Fruit fly (Drosophila melanogaster) whole organism, adult: ENCODE results near the gene meng.

ENCODE experiments used
- CG11617 ChIP-seq: fragments of 200-800 bp; sonication (Bioruptor generic); optimal IDR thresholded peaks from 2 replicates; lab custom pipeline; 2017; ENCODE audit warnings: mild to moderate bottlenecking, missing biosample characterization, missing genetic modification reagents, missing genetic modification characterization
- CG12768 ChIP-seq: fragments of 200-800 bp; sonication (Bioruptor generic); optimal IDR thresholded peaks from 2 replicates; lab custom pipeline; 2017; ENCODE audit warnings: missing biosample characterization, missing genetic modification characterization, mild to moderate bottlenecking, moderate library complexity, missing genetic modification reagents
- CG14711 ChIP-seq: fragments of 200-800 bp; sonication (Bioruptor generic); optimal IDR thresholded peaks from 2 replicates; lab custom pipeline; 2018; ENCODE audit warnings: missing biosample characterization, mild to moderate bottlenecking, missing genetic modification characterization, moderate library complexity
- CG1620 ChIP-seq: fragments of 200-800 bp; sonication (Bioruptor generic); optimal IDR thresholded peaks from 2 replicates; lab custom pipeline; 2016; ENCODE audit warnings: missing biosample characterization, missing genetic modification characterization
- CG33017 ChIP-seq: fragments of 200-800 bp; sonication (Bioruptor generic); optimal IDR thresholded peaks from 2 replicates; lab custom pipeline; 2018; ENCODE audit warnings: missing biosample characterization, mild to moderate bottlenecking, missing genetic modification characterization, moderate library complexity
- CG5204 ChIP-seq: fragments of 200-800 bp; sonication (Bioruptor generic); optimal IDR thresholded peaks from 2 replicates; lab custom pipeline; 2016; ENCODE audit warnings: missing biosample characterization, missing genetic modification characterization
- CG7045 ChIP-seq: fragments of 200-800 bp; sonication (Bioruptor generic); optimal IDR thresholded peaks from 2 replicates; lab custom pipeline; 2017; ENCODE audit warnings: missing biosample characterization, mild to moderate bottlenecking, missing genetic modification characterization
- CG7101 ChIP-seq: fragments of 200-800 bp; sonication (Bioruptor generic); optimal IDR thresholded peaks from 2 replicates; lab custom pipeline; 2018; ENCODE audit warnings: missing biosample characterization, mild to moderate bottlenecking, missing genetic modification characterization, moderate library complexity
- Clk ChIP-seq: fragments of 200-800 bp; sonication (Bioruptor generic); optimal IDR thresholded peaks from 2 replicates; lab custom pipeline; 2017; ENCODE audit warnings: missing biosample characterization, missing genetic modification characterization
- Crg-1 ChIP-seq: fragments of 200-800 bp; sonication (Bioruptor generic); optimal IDR thresholded peaks from 2 replicates; lab custom pipeline; 2016; ENCODE audit warnings: missing biosample characterization, missing genetic modification characterization
- Hr96 ChIP-seq: fragments of 200-800 bp; sonication (Bioruptor generic); optimal IDR thresholded peaks from 2 replicates; lab custom pipeline; 2016; ENCODE audit warnings: missing biosample characterization, missing genetic modification characterization
- Mnt ChIP-seq: fragments of 200-800 bp; sonication (Bioruptor generic); optimal IDR thresholded peaks from 2 replicates; lab custom pipeline; 2016; ENCODE audit warnings: missing biosample characterization, mild to moderate bottlenecking, missing genetic modification characterization
- bab1 ChIP-seq: fragments of 200-800 bp; sonication (Bioruptor generic); optimal IDR thresholded peaks from 3 replicates; lab custom pipeline; 2019; ENCODE audit warnings: missing biosample characterization, mild to moderate bottlenecking, missing genetic modification characterization, moderate library complexity
- cic ChIP-seq: fragments of 200-800 bp; sonication (Bioruptor generic); optimal IDR thresholded peaks from 2 replicates; lab custom pipeline; 2017; ENCODE audit warnings: missing biosample characterization, mild to moderate bottlenecking, missing genetic modification characterization, moderate library complexity
- cnc ChIP-seq, 2 experiments: fragments of >200 bp; optimal IDR thresholded peaks; 2 replicates each; lab custom pipeline; 2017
- kay ChIP-seq: fragments of 200-800 bp; sonication (Bioruptor generic); peaks from one replicate; lab custom pipeline; 2016; ENCODE audit warnings: missing biosample characterization, missing genetic modification characterization, borderline replicate concordance
- ovo ChIP-seq: fragments of 200-800 bp; sonication (Bioruptor generic); optimal IDR thresholded peaks from 2 replicates; lab custom pipeline; 2016; ENCODE audit warnings: missing biosample characterization, missing genetic modification characterization
- pad ChIP-seq: fragments of 200-800 bp; sonication (Bioruptor generic); optimal IDR thresholded peaks from 3 replicates; lab custom pipeline; 2017; ENCODE audit warnings: missing biosample characterization, missing genetic modification characterization, mild to moderate bottlenecking, moderate library complexity, missing genetic modification reagents
- tj ChIP-seq: fragments of 200-800 bp; sonication (Bioruptor generic); optimal IDR thresholded peaks from 3 replicates; lab custom pipeline; 2017; ENCODE audit warnings: missing biosample characterization, mild to moderate bottlenecking, missing genetic modification characterization, moderate library complexity
- toe ChIP-seq: fragments of 200-800 bp; sonication (Bioruptor generic); optimal IDR thresholded peaks from 2 replicates; lab custom pipeline; 2016; ENCODE audit warnings: missing biosample characterization, missing genetic modification characterization

The meng gene

DNA sequence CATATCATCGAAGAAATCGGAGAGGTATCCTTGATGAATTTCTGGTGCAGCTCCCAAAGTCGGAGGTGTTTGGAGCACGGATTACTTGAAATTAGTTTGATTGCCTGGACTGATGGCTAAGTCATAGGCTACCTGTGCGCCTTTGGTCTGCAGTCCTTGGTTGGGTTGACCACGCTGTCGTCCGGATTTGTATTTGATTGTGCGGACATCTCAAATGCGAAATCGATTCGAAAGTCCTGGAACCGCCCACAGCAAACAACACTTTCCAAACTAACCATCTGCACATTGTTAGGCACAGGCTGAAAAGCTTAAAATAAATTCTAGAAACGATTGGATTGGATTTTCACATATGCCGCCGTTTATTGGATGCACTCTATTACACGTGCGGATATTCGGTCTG, 17.2 kb downstream of the meng start, which contains the start of gene CG11322:
Gene CG11322 (minus strand): TSS at position 101 of the 400 bp plus-strand sequence.
- TF ChIP-seq cic (no peak), toe (GFP tag; lab: Kevin White, UChicago) (no peak), kay (GFP tag; lab: Kevin White, UChicago) (no peak), CG33017 (tag; lab: Kevin White, UChicago) (no peak), CG12768 (GFP tag; lab: Kevin White, UChicago) (no peak), CG5204 (GFP tag; lab: Kevin White, UChicago) (no peak), CG7101 (tag; lab: Kevin White, UChicago) (no peak), CG1620 (no peak), CG14711 (no peak), cnc (optimal IDR thresholded peaks at IDR 0.05; lab: Kevin White, UChicago) (no peak), ovo (GFP tag; lab: Kevin White, UChicago) (no peak), Hr96 (GFP tag; lab: Kevin White, UChicago) (no peak), CG7045 (GFP tag; lab: Kevin White, UChicago) (no peak), pad (GFP tag; lab: Kevin White, UChicago) (no peak), Mnt (GFP tag; lab: Kevin White, UChicago) (no peak), bab1 (GFP tag; lab: Kevin White, UChicago) (no peak)

DNA sequence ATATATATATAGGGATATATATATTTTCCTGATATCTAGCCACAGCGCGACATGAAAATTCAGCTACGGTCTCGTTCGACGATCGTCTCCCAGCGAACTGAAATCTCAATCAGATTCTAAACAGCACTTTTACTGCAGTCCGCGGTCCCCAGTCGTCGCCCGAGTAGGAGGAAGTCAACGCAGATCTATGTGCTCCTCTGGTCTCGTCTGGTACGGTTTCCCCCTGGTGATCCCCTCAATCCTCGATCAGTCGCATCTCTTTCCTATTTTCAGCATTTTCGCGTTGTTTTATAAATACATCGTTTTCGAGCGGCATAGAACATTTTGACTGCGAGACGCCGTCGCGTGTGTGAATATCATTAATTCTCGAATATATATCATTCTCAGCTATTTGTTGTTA, 30.4 kb downstream of the meng start, which contains the start of gene LUBEL:
Gene LUBEL (minus strand): TSS at position 101 of the 400 bp plus-strand sequence.
- no peak for TF ChIP-seq ovo (GFP tag; lab: Kevin White, UChicago)
- no peak for TF ChIP-seq CG5204 (GFP tag; lab: Kevin White, UChicago)
- TF ChIP-seq CG33017 (tag; lab: Kevin White, UChicago): no peak
- no peak for TF ChIP-seq Clk (GFP tag; lab: Kevin White, UChicago)
- no peak for TF ChIP-seq kay (GFP tag; lab: Kevin White, UChicago)
- TF ChIP-seq cnc (optimal IDR thresholded peaks at IDR 0.05; lab: Kevin White, UChicago): no peak
- no peak for TF ChIP-seq Crg-1 (GFP tag; lab: Kevin White, UChicago)
- no peak for TF ChIP-seq Mnt (GFP tag; lab: Kevin White, UChicago)
- TF ChIP-seq CG1620: no peak
- no peak for TF ChIP-seq CG12768 (GFP tag; lab: Kevin White, UChicago)

DNA sequence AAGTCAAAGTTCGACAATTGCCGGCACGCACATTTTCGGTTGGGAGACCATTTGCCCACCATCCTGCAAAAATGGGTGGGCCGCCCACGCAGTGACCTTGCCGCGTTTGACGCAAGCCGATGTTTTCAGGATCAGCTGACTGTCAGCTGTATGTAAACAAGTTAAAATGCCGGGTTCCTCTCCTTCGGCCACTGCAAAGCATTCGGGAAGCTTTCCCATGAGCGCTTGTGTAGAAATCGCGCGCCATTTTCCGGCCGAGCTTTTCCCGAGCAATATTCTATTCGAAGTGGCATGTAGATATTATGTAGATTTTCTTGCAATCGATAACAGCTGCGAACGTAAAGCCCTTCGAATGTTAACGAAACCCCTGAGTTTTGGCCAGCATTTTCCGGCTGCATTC, 31.3 kb downstream of the meng start, which contains the start of gene CG17378:
Gene CG17378 (plus strand): TSS at position 397 of the 400 bp plus-strand sequence.
- no peak for TF ChIP-seq cic
- no peak for TF ChIP-seq Mnt (GFP tag; lab: Kevin White, UChicago)
- TF ChIP-seq tj (GFP tag; lab: Kevin White, UChicago): no peak
- no peak for TF ChIP-seq ovo (GFP tag; lab: Kevin White, UChicago)
- TF ChIP-seq CG1620: no peak
- TF ChIP-seq Clk (GFP tag; lab: Kevin White, UChicago): no peak

DNA sequence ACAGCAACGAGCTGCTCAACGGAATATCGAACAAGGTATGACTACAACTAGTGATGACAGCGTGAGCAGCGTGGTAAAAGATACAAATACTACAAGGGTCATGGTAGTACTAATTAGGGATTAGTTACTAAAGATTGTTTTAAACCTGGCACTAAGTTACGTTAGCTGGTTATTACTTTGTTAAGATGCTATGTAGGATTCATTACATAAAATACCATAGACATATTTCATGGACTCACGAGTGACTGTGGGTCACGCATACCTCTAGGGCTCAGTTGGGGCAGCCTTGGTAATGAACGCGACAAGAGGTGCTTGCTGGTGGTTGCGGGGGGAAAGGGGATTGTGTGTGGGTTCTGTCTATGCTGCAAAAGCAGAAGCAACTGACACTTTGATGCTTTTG, 32.6 kb downstream of the meng start:
- TF ChIP-seq Clk (GFP tag; lab: Kevin White, UChicago): no peak
- TF ChIP-seq pad (GFP tag; lab: Kevin White, UChicago): no peak
- TF ChIP-seq bab1 (GFP tag; lab: Kevin White, UChicago): no peak
- no peak for TF ChIP-seq Mnt (GFP tag; lab: Kevin White, UChicago)
- no peak for TF ChIP-seq Crg-1 (GFP tag; lab: Kevin White, UChicago)
- TF ChIP-seq CG12768 (GFP tag; lab: Kevin White, UChicago): no peak
- no peak for TF ChIP-seq CG14711
- no peak for TF ChIP-seq toe (GFP tag; lab: Kevin White, UChicago)
- peak; percentile 4 for TF ChIP-seq Hr96 (GFP tag; lab: Kevin White, UChicago)
- TF ChIP-seq CG1620: no peak
- TF ChIP-seq kay (GFP tag; lab: Kevin White, UChicago): no peak
- TF ChIP-seq ovo (GFP tag; lab: Kevin White, UChicago): no peak
- peak; percentile 16 for TF ChIP-seq CG7045 (GFP tag; lab: Kevin White, UChicago)
- TF ChIP-seq CG33017 (tag; lab: Kevin White, UChicago): peak; percentile 13
- TF ChIP-seq CG11617 (GFP tag; lab: Kevin White, UChicago): no peak
- peak; percentile 12 for TF ChIP-seq tj (GFP tag; lab: Kevin White, UChicago)
- TF ChIP-seq cnc (optimal IDR thresholded peaks at IDR 0.05; lab: Kevin White, UChicago): no peak
- no peak for TF ChIP-seq CG7101 (tag; lab: Kevin White, UChicago)
- peak; percentile 22 for TF ChIP-seq CG5204 (GFP tag; lab: Kevin White, UChicago)
- TF ChIP-seq cic: no peak

DNA sequence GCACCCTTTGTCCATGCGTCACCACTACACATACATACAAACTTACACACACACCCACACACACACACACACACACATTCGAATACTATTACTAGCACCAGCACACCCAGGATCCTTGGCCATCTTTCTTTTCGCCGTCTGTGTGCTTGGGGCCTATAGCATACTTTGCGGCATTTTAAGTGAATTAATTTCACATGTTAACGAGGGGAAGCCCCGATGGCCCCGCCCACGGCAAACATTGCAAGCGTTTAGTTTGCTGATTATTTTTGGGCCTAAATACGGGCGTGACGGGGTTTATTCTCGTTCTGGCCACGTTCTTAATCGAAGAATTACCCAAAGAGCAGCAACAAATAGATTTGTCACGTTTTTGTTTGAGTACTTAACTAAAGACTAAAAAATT, 41.1 kb downstream of the meng start:
- TF ChIP-seq CG7045 (GFP tag; lab: Kevin White, UChicago) (no peak), bab1 (GFP tag; lab: Kevin White, UChicago) (no peak), pad (GFP tag; lab: Kevin White, UChicago) (peak; percentile 26)

DNA sequence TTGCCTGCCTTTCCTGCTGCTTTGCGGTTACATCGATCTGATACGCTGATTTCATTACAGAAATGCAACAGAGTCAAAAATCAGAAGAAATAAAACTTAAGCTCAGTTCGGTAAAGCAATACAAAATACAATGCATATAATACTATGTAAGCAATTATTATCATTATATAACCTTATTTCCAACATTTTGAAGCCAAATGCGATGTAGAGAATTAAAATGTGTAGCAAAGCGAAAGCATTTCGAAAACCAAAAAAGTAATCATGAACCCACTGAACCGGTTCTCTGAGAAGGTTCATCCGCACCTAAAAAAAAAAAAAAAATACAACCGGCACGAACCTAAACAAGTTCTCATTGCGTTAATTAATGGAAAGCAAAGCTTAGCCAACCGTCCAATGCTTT, 41.9 kb downstream of the meng start:
- TF ChIP-seq tj (GFP tag; lab: Kevin White, UChicago) (peak; percentile 33), bab1 (GFP tag; lab: Kevin White, UChicago) (no peak), CG7045 (GFP tag; lab: Kevin White, UChicago) (no peak), kay (GFP tag; lab: Kevin White, UChicago) (peak; percentile 91), pad (GFP tag; lab: Kevin White, UChicago) (no peak), Clk (GFP tag; lab: Kevin White, UChicago) (no peak), toe (GFP tag; lab: Kevin White, UChicago) (no peak), ovo (GFP tag; lab: Kevin White, UChicago) (no peak), cic (no peak), Mnt (GFP tag; lab: Kevin White, UChicago) (no peak)
